Fruit fly (Drosophila melanogaster) whole organism, pupa: Measurements from ENCODE around the gene CG43339.

ENCODE experiments used
- CG10348 ChIP-seq: fragments of 200-800 bp; sonication (Bioruptor generic); IDR thresholded peaks from 2 replicates; pipeline ENCODE4 v1.3.6; 2022; ENCODE audit warnings: missing biosample characterization, missing genetic modification characterization
- CG12605 ChIP-seq: fragments of 200-800 bp; sonication (Bioruptor generic); IDR thresholded peaks from 2 replicates; pipeline ENCODE4 v1.3.6; 2022; ENCODE audit warnings: missing biosample characterization, missing genetic modification characterization
- CG13204 ChIP-seq: fragments of 200-800 bp; sonication (Bioruptor generic); optimal IDR thresholded peaks from 2 replicates; lab custom pipeline; 2018; ENCODE audit warnings: missing biosample characterization, mild to moderate bottlenecking, missing genetic modification characterization, moderate library complexity
- CG14655 ChIP-seq: fragments of 200-800 bp; sonication (Bioruptor generic); optimal IDR thresholded peaks from 3 replicates; lab custom pipeline; 2017; ENCODE audit warnings: mild to moderate bottlenecking, missing biosample characterization, missing genetic modification reagents, missing genetic modification characterization
- CG15710 ChIP-seq: fragments of 200-800 bp; sonication (Bioruptor generic); optimal IDR thresholded peaks from 2 replicates; lab custom pipeline; 2018; ENCODE audit warnings: missing biosample characterization, mild to moderate bottlenecking, missing genetic modification characterization, moderate library complexity
- CG17806 ChIP-seq: fragments of 200-800 bp; sonication (Bioruptor generic); optimal IDR thresholded peaks from 2 replicates; lab custom pipeline; 2018; ENCODE audit warnings: missing biosample characterization, mild to moderate bottlenecking, missing genetic modification characterization, moderate library complexity
- CG32121 ChIP-seq: fragments of 200-800 bp; sonication (Bioruptor generic); IDR thresholded peaks from 2 replicates; pipeline ENCODE4 v1.3.6; 2022; ENCODE audit warnings: missing biosample characterization, missing genetic modification characterization
- CG34367 ChIP-seq: fragments of 200-800 bp; sonication (Bioruptor generic); optimal IDR thresholded peaks from 2 replicates; lab custom pipeline; 2018; ENCODE audit warnings: missing biosample characterization, mild to moderate bottlenecking, missing genetic modification characterization
- CG4496 ChIP-seq: fragments of 200-800 bp; sonication (Bioruptor generic); IDR thresholded peaks from 3 replicates; pipeline ENCODE4 v1.3.6; 2022; ENCODE audit warnings: missing biosample characterization, missing genetic modification characterization
- CG8159 ChIP-seq: fragments of 200-800 bp; sonication (Bioruptor generic); optimal IDR thresholded peaks from 3 replicates; lab custom pipeline; 2018; ENCODE audit warnings: missing biosample characterization, mild to moderate bottlenecking, missing genetic modification characterization, moderate library complexity
- CG8301 ChIP-seq: fragments of 200-800 bp; sonication (Bioruptor generic); optimal IDR thresholded peaks from 2 replicates; lab custom pipeline; 2018; ENCODE audit warnings: missing biosample characterization, mild to moderate bottlenecking, missing genetic modification characterization
- CG9948 ChIP-seq: fragments of 200-800 bp; sonication (Bioruptor generic); optimal IDR thresholded peaks from 2 replicates; lab custom pipeline; 2018; ENCODE audit warnings: missing biosample characterization, mild to moderate bottlenecking, missing genetic modification characterization, moderate library complexity
- D1 ChIP-seq: fragments of 200-800 bp; sonication (Bioruptor generic); optimal IDR thresholded peaks from 2 replicates; lab custom pipeline; 2018; ENCODE audit warnings: missing biosample characterization, mild to moderate bottlenecking, missing genetic modification characterization, moderate library complexity
- EcR ChIP-seq: fragments of 200-800 bp; sonication (Bioruptor generic); optimal IDR thresholded peaks from 3 replicates; lab custom pipeline; 2019; ENCODE audit warnings: missing biosample characterization, missing genetic modification characterization, mild to moderate bottlenecking, moderate library complexity, missing genetic modification reagents
- Ets98B ChIP-seq: fragments of 200-800 bp; sonication (Bioruptor generic); IDR thresholded peaks from 2 replicates; pipeline ENCODE4 v1.3.6; 2022; ENCODE audit warnings: missing biosample characterization, missing genetic modification characterization
- Pif1A ChIP-seq: fragments of 200-800 bp; sonication (Bioruptor generic); optimal IDR thresholded peaks from 3 replicates; lab custom pipeline; 2016; ENCODE audit warnings: missing biosample characterization, missing genetic modification characterization
- Pif1B ChIP-seq: fragments of 200-800 bp; sonication (Bioruptor generic); optimal IDR thresholded peaks from 3 replicates; lab custom pipeline; 2016; ENCODE audit warnings: missing biosample characterization, missing genetic modification characterization
- Snoo ChIP-seq: fragments of 200-800 bp; sonication (Bioruptor generic); optimal IDR thresholded peaks from 3 replicates; lab custom pipeline; 2017; ENCODE audit warnings: missing biosample characterization, mild to moderate bottlenecking, missing genetic modification characterization, inconsistent platforms
- fd96Ca ChIP-seq: fragments of 200-800 bp; sonication (Bioruptor generic); IDR thresholded peaks from 3 replicates; pipeline ENCODE4 v1.3.6; 2022; ENCODE audit warnings: missing biosample characterization, missing genetic modification characterization
- gl ChIP-seq: fragments of 200-800 bp; sonication (Bioruptor generic); optimal IDR thresholded peaks from 2 replicates; lab custom pipeline; 2018; ENCODE audit warnings: missing biosample characterization, mild to moderate bottlenecking, missing genetic modification characterization
- rn ChIP-seq: fragments of 200-800 bp; sonication (Bioruptor generic); IDR thresholded peaks from 2 replicates; pipeline ENCODE4 v1.3.6; 2022; ENCODE audit warnings: missing biosample characterization, missing genetic modification characterization

CG43339 gene

DNA sequence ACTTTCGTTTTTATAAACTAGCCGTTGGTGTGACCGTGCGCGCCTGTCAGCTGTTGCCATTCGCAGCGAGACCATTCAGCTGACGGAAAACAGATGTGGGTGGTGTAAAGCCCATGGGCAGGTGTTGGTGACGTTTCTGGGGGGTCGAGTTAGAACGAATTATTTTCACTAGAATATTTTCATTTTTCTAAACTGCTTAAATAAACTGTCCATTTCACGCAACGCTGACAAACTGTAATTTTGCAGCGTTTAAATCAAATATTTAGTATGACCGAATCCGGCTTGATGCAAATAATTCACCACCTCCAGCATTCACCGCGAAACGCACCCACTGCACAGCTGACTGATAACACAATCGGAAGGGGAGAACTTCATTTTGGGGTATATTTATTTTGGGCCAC is 22.3 kb upstream of the CG43339 start, which contains the start of the genes CG10383 and CG10338:
TSS of gene CG10383 (minus strand) at position 199 of the 401 bp plus-strand sequence.
TSS of gene CG10338 (plus strand) at position 261 of the 401 bp plus-strand sequence.
- TF ChIP-seq CG14655 (GFP tag; lab: Kevin White, UChicago) (peak; percentile 72), D1 (tag; lab: Kevin White, UChicago) (no peak), rn (GFP tag; lab: Robert Waterston, UW) (peak; percentile 80), EcR (GFP tag; lab: Kevin White, UChicago) (peak; percentile 10), Pif1A (GFP tag; lab: Kevin White, UChicago) (no peak), CG9948 (tag; lab: Kevin White, UChicago) (peak; percentile 70), CG4496 (GFP tag; lab: Robert Waterston, UW) (peak; percentile 95), CG8301 (tag; lab: Kevin White, UChicago) (peak; percentile 77), CG32121 (GFP tag; lab: Robert Waterston, UW) (peak; percentile 87), CG12605 (GFP tag; lab: Robert Waterston, UW) (peak; percentile 75), CG34367 (peak; percentile 73), CG17806 (tag; lab: Kevin White, UChicago) (peak; percentile 72), CG8159 (tag; lab: Kevin White, UChicago) (peak; percentile 71), Ets98B (GFP tag; lab: Robert Waterston, UW) (peak; percentile 94), CG13204 (no peak), fd96Ca (peak; percentile 94), gl (tag; lab: Kevin White, UChicago) (peak; percentile 23), CG10348 (GFP tag; lab: Robert Waterston, UW) (peak; percentile 89), Snoo (peak; percentile 79), Pif1B (GFP tag; lab: Kevin White, UChicago) (peak; percentile 80), CG15710 (tag; lab: Kevin White, UChicago) (peak; percentile 61)

DNA sequence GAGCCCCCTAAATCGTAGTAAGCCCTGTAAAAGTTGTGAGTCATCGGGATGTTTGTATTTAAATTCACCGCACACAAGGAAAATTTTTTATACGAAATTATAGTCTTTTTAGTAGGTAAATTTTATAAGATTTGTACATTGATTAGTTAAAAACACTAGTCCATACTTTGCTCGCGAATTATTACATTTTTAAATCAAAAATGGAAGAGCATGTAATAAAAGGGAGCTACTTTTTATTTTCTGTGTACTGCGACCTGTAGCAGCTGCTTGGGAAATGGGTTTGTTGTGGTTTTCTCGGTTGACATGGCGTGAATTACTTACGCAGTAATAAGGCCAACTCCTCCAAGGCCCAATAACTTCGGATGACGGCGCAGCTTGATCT is 21.6 kb upstream of the CG43339 start:
- TF ChIP-seq Snoo, result no peak
- no peak for TF ChIP-seq CG13204
- no peak for TF ChIP-seq rn (GFP tag; lab: Robert Waterston, UW)
- TF ChIP-seq CG4496 (GFP tag; lab: Robert Waterston, UW), result peak; percentile 74
- TF ChIP-seq Pif1A (GFP tag; lab: Kevin White, UChicago), result peak; percentile 57
- TF ChIP-seq D1 (tag; lab: Kevin White, UChicago), result no peak
- TF ChIP-seq CG9948 (tag; lab: Kevin White, UChicago), result peak; percentile 37
- peak; percentile 17 for TF ChIP-seq Pif1B (GFP tag; lab: Kevin White, UChicago)
- peak; percentile 61; the same call in 1 of the 3 replicates for TF ChIP-seq fd96Ca
- no peak for TF ChIP-seq EcR (GFP tag; lab: Kevin White, UChicago)
- TF ChIP-seq CG34367, result peak; percentile 19
- TF ChIP-seq Ets98B (GFP tag; lab: Robert Waterston, UW), result peak; percentile 39
- no peak for TF ChIP-seq gl (tag; lab: Kevin White, UChicago)
- 0 out of 2 replicates have a peak, but pooled peaks have one; percentile 10 for TF ChIP-seq CG32121 (GFP tag; lab: Robert Waterston, UW)
- TF ChIP-seq CG10348 (GFP tag; lab: Robert Waterston, UW), result no peak
- TF ChIP-seq CG15710 (tag; lab: Kevin White, UChicago), result peak; percentile 48
- TF ChIP-seq CG12605 (GFP tag; lab: Robert Waterston, UW), result peak; percentile 54
- peak; percentile 46 for TF ChIP-seq CG17806 (tag; lab: Kevin White, UChicago)
- TF ChIP-seq CG8159 (tag; lab: Kevin White, UChicago), result peak; percentile 14
- peak; percentile 10 for TF ChIP-seq CG14655 (GFP tag; lab: Kevin White, UChicago)
- peak; percentile 30 for TF ChIP-seq CG8301 (tag; lab: Kevin White, UChicago)

DNA sequence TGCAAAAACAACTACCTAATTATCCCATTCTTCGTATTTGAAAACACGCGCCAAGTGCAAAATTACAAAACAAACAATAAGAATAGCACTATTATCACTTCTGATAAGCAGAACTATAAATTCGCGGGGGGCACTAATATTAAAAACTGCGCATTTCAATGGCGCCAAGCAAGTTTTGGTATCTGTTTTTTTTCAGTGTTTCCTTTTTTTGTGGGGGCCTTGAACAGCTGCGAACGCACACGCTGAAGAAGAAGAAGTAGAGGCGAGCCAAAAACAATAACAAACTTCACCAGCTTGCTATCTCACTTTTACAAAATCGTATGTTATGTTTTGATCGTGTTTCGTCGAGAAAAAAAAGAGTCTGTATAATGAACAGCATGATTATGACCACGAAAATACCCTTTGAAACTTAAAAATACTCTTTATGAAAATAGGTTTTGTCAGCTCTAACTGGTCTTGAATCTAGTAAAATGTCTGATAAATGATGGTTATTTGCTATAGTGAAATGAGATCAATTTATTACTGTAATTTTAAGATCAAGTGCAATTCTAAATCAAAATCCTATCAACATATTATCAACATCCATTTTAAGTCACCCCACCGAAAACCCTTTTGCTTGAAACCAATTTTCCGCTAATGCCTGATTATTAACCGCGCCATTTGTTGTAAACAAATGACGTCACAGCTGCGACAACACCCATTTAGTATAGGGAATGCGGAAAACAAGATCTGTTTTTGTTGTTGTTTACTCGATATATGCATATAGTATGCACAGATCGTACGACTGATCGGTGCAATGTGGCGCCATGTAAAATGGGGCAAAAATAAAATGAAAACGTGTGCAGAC is 21.0 kb upstream of the CG43339 start:
- TF ChIP-seq rn (GFP tag; lab: Robert Waterston, UW) (no peak), CG17806 (tag; lab: Kevin White, UChicago) (peak; percentile 33), CG34367 (peak; percentile 5), Pif1A (GFP tag; lab: Kevin White, UChicago) (no peak), CG9948 (tag; lab: Kevin White, UChicago) (peak; percentile 19), CG8159 (tag; lab: Kevin White, UChicago) (no peak), CG10348 (GFP tag; lab: Robert Waterston, UW) (0 out of 2 replicates have a peak, but pooled peaks have one; percentile 38), CG15710 (tag; lab: Kevin White, UChicago) (peak; percentile 41), CG8301 (tag; lab: Kevin White, UChicago) (no peak), EcR (GFP tag; lab: Kevin White, UChicago) (peak; percentile 9), CG32121 (GFP tag; lab: Robert Waterston, UW) (peak; percentile 37; the same call in 1 of the 2 replicates), fd96Ca (0 out of 3 replicates have a peak, but pooled peaks have one; percentile 7), D1 (tag; lab: Kevin White, UChicago) (no peak), CG13204 (no peak), Ets98B (GFP tag; lab: Robert Waterston, UW) (peak; percentile 38; the same call in 1 of the 2 replicates), CG14655 (GFP tag; lab: Kevin White, UChicago) (no peak), CG12605 (GFP tag; lab: Robert Waterston, UW) (peak; percentile 65; the same call in 1 of the 2 replicates), CG4496 (GFP tag; lab: Robert Waterston, UW) (peak; percentile 74), Pif1B (GFP tag; lab: Kevin White, UChicago) (no peak), gl (tag; lab: Kevin White, UChicago) (no peak), Snoo (peak; percentile 27)
- TF ChIP-seq, all 21 proteins: peak for 12

DNA sequence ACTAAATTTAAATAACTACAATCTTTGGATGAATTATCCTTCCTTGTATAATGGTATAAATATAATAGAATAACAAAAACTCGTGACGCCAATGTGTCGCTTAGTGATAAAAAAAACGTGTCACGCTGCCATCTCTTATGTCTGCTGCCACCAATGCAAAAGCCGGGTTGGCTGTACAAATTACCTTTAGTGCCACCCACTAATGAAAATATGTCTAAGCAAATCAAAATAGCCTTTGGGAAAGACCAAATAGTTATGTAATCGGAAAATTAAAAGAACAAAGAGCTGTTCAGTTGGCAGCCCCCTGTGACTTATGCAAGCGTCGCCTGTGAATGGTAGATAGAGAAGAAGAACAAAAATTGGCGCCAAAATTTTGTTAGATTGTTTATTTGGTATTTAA is 16.3 kb upstream of the CG43339 start, which contains the start of gene CG10336:
TSS of gene CG10336 (plus strand) at position 153 of the 400 bp plus-strand sequence.
- TF ChIP-seq gl (tag; lab: Kevin White, UChicago) (no peak), CG17806 (tag; lab: Kevin White, UChicago) (no peak), CG14655 (GFP tag; lab: Kevin White, UChicago) (no peak), CG34367 (no peak), D1 (tag; lab: Kevin White, UChicago) (no peak), CG8301 (tag; lab: Kevin White, UChicago) (no peak)
